Fruit fly (Drosophila melanogaster): Measurements from ENCODE around the gene betaTub97EF.

The betaTub97EF gene

DNA sequence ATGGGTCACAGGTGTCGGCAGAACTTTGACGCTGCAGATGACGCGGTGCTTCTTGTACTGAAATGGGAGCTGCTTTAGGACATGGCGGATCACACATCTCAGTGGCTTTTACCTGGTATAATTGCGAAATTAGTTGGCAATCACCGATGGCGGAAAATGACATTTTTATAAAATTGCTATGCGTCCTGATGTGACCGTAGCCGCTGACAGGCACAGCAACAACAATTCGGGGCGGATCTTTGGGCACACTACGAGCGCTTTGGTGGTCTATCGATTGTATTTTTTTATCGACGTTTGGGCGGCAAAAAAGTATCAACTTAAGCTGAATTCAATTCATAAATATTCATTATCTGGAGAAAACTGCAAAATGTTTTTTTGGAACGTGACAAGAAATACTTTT is 34.3 kb downstream of the betaTub97EF start, which contains the start of gene CG4951 (continued):
- TF ChIP-seq Opbp (GFP tag; IDR thresholded peaks at IDR 0.05; ENCODE audit: partially characterized antibody) (0 out of 3 replicates have a peak, but pooled peaks have one; percentile 28), tna (GFP tag; IDR thresholded peaks at IDR 0.05; ENCODE audit: partially characterized antibody) (peak; percentile 57; the same call in 1 of the 2 replicates), CG9437 (GFP tag; optimal IDR thresholded peaks at IDR 0.05) (no peak), CG6813 (GFP tag; optimal IDR thresholded peaks at IDR 0.05) (no peak), insv (GFP tag; optimal IDR thresholded peaks at IDR 0.05) (no peak), pita (GFP tag; optimal IDR thresholded peaks at IDR 0.05) (no peak), Hr51 (GFP tag; optimal IDR thresholded peaks at IDR 0.05) (no peak), Bdp1 (GFP tag; optimal IDR thresholded peaks at IDR 0.05) (no peak), Dip2 (GFP tag; IDR thresholded peaks at IDR 0.05) (no peak), sens (GFP tag) (no peak), CG3407 (GFP tag; optimal IDR thresholded peaks at IDR 0.05) (no peak), E2f2 (GFP tag; IDR thresholded peaks at IDR 0.05) (peak; percentile 97), CG18764 (GFP tag; optimal IDR thresholded peaks at IDR 0.05) (no peak), CG13624 (GFP tag; optimal IDR thresholded peaks at IDR 0.05) (no peak), dimm (GFP tag; IDR thresholded peaks at IDR 0.05) (no peak), h (optimal IDR thresholded peaks at IDR 0.05) (no peak), Blimp-1 (GFP tag; optimal IDR thresholded peaks at IDR 0.05) (no peak), Tbp (GFP tag; optimal IDR thresholded peaks at IDR 0.05) (no peak), Antp (GFP tag; optimal IDR thresholded peaks at IDR 0.05) (no peak), CG9797 (GFP tag; optimal IDR thresholded peaks at IDR 0.05) (peak; percentile 95), H2.0 (GFP tag; IDR thresholded peaks at IDR 0.05) (no peak), dysf (GFP tag; IDR thresholded peaks at IDR 0.05) (no peak), unc-4 (GFP tag; IDR thresholded peaks at IDR 0.05; ENCODE audit: partially characterized antibody) (peak; percentile 56), CG7357 (GFP tag; IDR thresholded peaks at IDR 0.05) (no peak), CG8388 (GFP tag; optimal IDR thresholded peaks at IDR 0.05) (no peak), bsh (GFP tag; optimal IDR thresholded peaks at IDR 0.05) (no peak), Pdp1 (GFP tag; optimal IDR thresholded peaks at IDR 0.05) (no peak), Nf-YB (GFP tag; optimal IDR thresholded peaks at IDR 0.05) (no peak), Dll (GFP tag; IDR thresholded peaks at IDR 0.05; ENCODE audit: partially characterized antibody) (peak; percentile 62; the same call in 2 of the 4 replicates), Oli (tag; optimal IDR thresholded peaks at IDR 0.05) (no peak), CG11456 (GFP tag; IDR thresholded peaks at IDR 0.05) (no peak), CG17361 (GFP tag; IDR thresholded peaks at IDR 0.05) (no peak), sob (GFP tag; IDR thresholded peaks at IDR 0.05) (no peak), CG9932 (GFP tag; IDR thresholded peaks at IDR 0.05) (no peak), luna (GFP tag; optimal IDR thresholded peaks at IDR 0.05) (no peak), oc (tag; optimal IDR thresholded peaks at IDR 0.05) (no peak), CG30403 (GFP tag; optimal IDR thresholded peaks at IDR 0.05) (no peak), nerfin-1 (tag; optimal IDR thresholded peaks at IDR 0.05) (peak; percentile 19), CG11398 (GFP tag; optimal IDR thresholded peaks at IDR 0.05) (no peak), trh (GFP tag; optimal IDR thresholded peaks at IDR 0.05) (no peak), CG12219 (GFP tag; optimal IDR thresholded peaks at IDR 0.05) (no peak), dan (GFP tag; IDR thresholded peaks at IDR 0.05) (no peak), Dbx (GFP tag; IDR thresholded peaks at IDR 0.05) (no peak), Nf-YC (tag; optimal IDR thresholded peaks at IDR 0.05) (peak; percentile 1), wor (GFP tag; IDR thresholded peaks at IDR 0.05) (no peak), D19A (tag; optimal IDR thresholded peaks at IDR 0.05) (no peak), crol (GFP tag; IDR thresholded peaks at IDR 0.05) (no peak), Adf1 (GFP tag; IDR thresholded peaks at IDR 0.05) (no peak), unpg (GFP tag; optimal IDR thresholded peaks at IDR 0.05) (no peak), NfI (GFP tag; optimal IDR thresholded peaks at IDR 0.05) (no peak), CG42726 (GFP tag; IDR thresholded peaks at IDR 0.05; ENCODE audit: partially characterized antibody) (no peak), ci (GFP tag; IDR thresholded peaks at IDR 0.05) (no peak)
